Fruit fly (Drosophila melanogaster) whole organism, wandering third instar larva: ENCODE data around the gene CG43731.

Source experiments
- Dfd ChIP-seq: fragments of >200 bp; optimal IDR thresholded peaks from 2 replicates; lab custom pipeline; 2017; ENCODE audit warnings: missing biosample characterization, missing genetic modification characterization
- GATAd ChIP-seq: sonication (Bioruptor generic); optimal IDR thresholded peaks from 2 replicates; lab custom pipeline; 2016; ENCODE audit warnings: missing biosample characterization, missing genetic modification characterization
- br ChIP-seq: fragments of 200-800 bp; sonication (Bioruptor generic); optimal IDR thresholded peaks from 2 replicates; lab custom pipeline; 2016; ENCODE audit warnings: missing biosample characterization, missing genetic modification characterization
- fru ChIP-seq: fragments of 200-800 bp; sonication (Bioruptor generic); optimal IDR thresholded peaks from 3 replicates; lab custom pipeline; 2016; ENCODE audit warnings: missing biosample characterization, mild to moderate bottlenecking, missing genetic modification characterization
- h ChIP-seq: fragments of 200-800 bp; sonication (Bioruptor generic); optimal IDR thresholded peaks from 3 replicates; lab custom pipeline; 2016; ENCODE audit warnings: missing biosample characterization, mild to moderate bottlenecking, missing genetic modification characterization
- psq ChIP-seq: fragments of 200-800 bp; sonication (Bioruptor generic); optimal IDR thresholded peaks from 3 replicates; lab custom pipeline; 2017; ENCODE audit warnings: missing biosample characterization, mild to moderate bottlenecking, missing genetic modification characterization, moderate library complexity
- rgr ChIP-seq: fragments of 200-800 bp; sonication (Bioruptor generic); optimal IDR thresholded peaks from 3 replicates; lab custom pipeline; 2016; ENCODE audit warnings: missing biosample characterization, mild to moderate bottlenecking, missing genetic modification characterization

DNA sequence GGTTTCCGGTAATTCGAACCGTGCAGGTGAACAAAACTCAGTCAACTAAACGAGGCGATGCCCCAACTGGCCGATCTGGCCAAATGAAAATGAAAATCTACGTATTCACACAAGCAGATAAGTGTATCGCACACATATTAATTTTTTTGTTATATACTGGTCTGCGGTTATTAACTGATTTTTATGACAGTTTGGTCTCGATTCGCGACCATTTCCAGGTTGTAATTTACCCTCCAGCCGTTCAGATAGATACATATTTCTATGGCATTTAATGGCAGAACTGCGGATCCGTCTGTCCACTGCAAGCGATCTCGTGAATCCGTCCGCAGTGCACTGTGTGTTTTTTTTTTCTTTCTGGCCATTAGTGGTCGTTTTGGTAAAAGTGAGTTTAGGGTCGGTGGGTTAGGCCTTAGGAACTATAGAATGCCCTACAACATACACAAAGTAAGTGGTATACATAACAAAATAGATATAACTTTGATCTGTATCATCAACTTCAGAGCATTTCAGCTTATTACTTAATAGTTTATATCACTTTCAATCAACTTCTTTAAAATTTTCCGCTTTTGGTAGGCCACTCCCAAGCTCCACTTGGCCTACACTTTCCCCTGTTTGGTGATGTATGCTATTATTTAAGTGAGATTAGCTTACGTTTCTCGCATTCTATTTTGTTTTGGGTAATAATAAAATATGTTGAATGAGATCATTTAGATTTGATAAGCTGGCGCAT, 27.6 kb upstream of the CG43731 start, which contains the start of gene CG17572:
- TF ChIP-seq Dfd (no peak), psq (GFP tag; lab: Kevin White, UChicago) (no peak), rgr (GFP tag; lab: Kevin White, UChicago) (no peak), fru (no peak), GATAd (GFP tag; lab: Kevin White, UChicago) (no peak), h (no peak), br (GFP tag; lab: Kevin White, UChicago) (no peak)
